Worm (Caenorhabditis elegans) whole organism, L4 larva: Measurements from ENCODE around the gene T08B6.1.
A peak's percentile ranks its signal among the peaks of the same experiment; 100 is the strongest.

Source experiments
- D1046.2 ChIP-seq: fragments of 200-800 bp; sonication (Bioruptor generic); IDR thresholded peaks from 2 replicates; pipeline ENCODE4 v1.3.6; 2022; ENCODE audit warnings: missing genetic modification characterization, missing compliant biosample characterization
- F10B5.3 ChIP-seq: sonication (generic microtip); optimal IDR thresholded peaks from 2 replicates; lab custom pipeline; 2016; ENCODE audit warnings: mild to moderate bottlenecking, missing genetic modification characterization, missing compliant biosample characterization
- F49E8.2 ChIP-seq: sonication (generic microtip); optimal IDR thresholded peaks from 2 replicates; lab custom pipeline; 2016; ENCODE audit warnings: missing compliant biosample characterization, mild to moderate bottlenecking, missing genetic modification characterization, borderline replicate concordance
- Y48G9A.11 ChIP-seq: fragments of 200-800 bp; sonication (Bioruptor generic); IDR thresholded peaks from 2 replicates; pipeline ENCODE4 v1.3.6; 2022; ENCODE audit warnings: missing genetic modification reagents, missing genetic modification characterization, missing compliant biosample characterization
- Y75B8A.6 ChIP-seq: fragments of 200-800 bp; sonication (Bioruptor generic); IDR thresholded peaks from 2 replicates; pipeline ENCODE4 v1.3.6; 2022; ENCODE audit warnings: missing genetic modification reagents, missing genetic modification characterization, missing compliant biosample characterization
- ZK337.2 ChIP-seq: fragments of 200-800 bp; sonication (Bioruptor generic); IDR thresholded peaks from 2 replicates; pipeline ENCODE4 v1.3.6; 2022; ENCODE audit warnings: missing genetic modification reagents, missing genetic modification characterization, missing compliant biosample characterization
- aha-1 ChIP-seq: fragments of 150-350 bp; peaks from one replicate; lab custom pipeline; 2014; ENCODE audit warnings: missing biosample characterization, missing genetic modification characterization
- aly-2 ChIP-seq: sonication (generic microtip); optimal IDR thresholded peaks from 2 replicates; lab custom pipeline; 2018; ENCODE audit warnings: missing biosample characterization, missing genetic modification characterization
- ceh-44 ChIP-seq: fragments of 200-800 bp; sonication (Bioruptor generic); IDR thresholded peaks from 2 replicates; pipeline ENCODE4 v1.3.6; 2022; ENCODE audit warnings: missing genetic modification reagents, missing genetic modification characterization, missing compliant biosample characterization
- ces-1 ChIP-seq: fragments of 150-350 bp; sonication (generic microtip); optimal IDR thresholded peaks from 4 replicates; lab custom pipeline; 2014; ENCODE audit warnings: missing biosample characterization, missing genetic modification reagents, missing genetic modification characterization
- daf-12 ChIP-seq: fragments of 150-350 bp; optimal IDR thresholded peaks from 2 replicates; lab custom pipeline; 2014; ENCODE audit warnings: missing biosample characterization, missing genetic modification reagents, missing genetic modification characterization
- daf-16 ChIP-seq, 3 experiments: sonication (generic microtip); optimal IDR thresholded peaks; 2 replicates each; lab custom pipeline; 2016 to 2017; ENCODE audit warnings: missing genetic modification characterization in 3 of 3, missing genetic modification reagents in 3 of 3, mild to moderate bottlenecking in 2 of 3, missing compliant biosample characterization in 2 of 3, missing biosample characterization in 1 of 3, moderate library complexity in 1 of 3
- daf-8 ChIP-seq: fragments of 200-800 bp; sonication (Bioruptor generic); IDR thresholded peaks from 2 replicates; pipeline ENCODE4 v1.3.6; 2022; ENCODE audit warnings: missing genetic modification characterization, missing compliant biosample characterization
- dmd-8 ChIP-seq: fragments of 200-800 bp; sonication (Bioruptor generic); IDR thresholded peaks from 2 replicates; pipeline ENCODE4 v1.3.6; 2022; ENCODE audit warnings: missing genetic modification characterization, missing compliant biosample characterization
- duxl-1 ChIP-seq: sonication (generic microtip); optimal IDR thresholded peaks from 2 replicates; lab custom pipeline; 2016; ENCODE audit warnings: mild to moderate bottlenecking, missing genetic modification characterization, moderate library complexity, missing compliant biosample characterization; ENCODE audit not compliant: poor library complexity
- dve-1 ChIP-seq: sonication (generic microtip); optimal IDR thresholded peaks from 2 replicates; lab custom pipeline; 2017; ENCODE audit warnings: antibody characterized with exemption, mild to moderate bottlenecking, missing genetic modification characterization, missing compliant biosample characterization; ENCODE audit not compliant: insufficient read depth
- hlh-11 ChIP-seq: fragments of 200-800 bp; sonication (Bioruptor generic); optimal IDR thresholded peaks from 2 replicates; lab custom pipeline; 2018; ENCODE audit warnings: mild to moderate bottlenecking, missing genetic modification characterization, missing compliant biosample characterization
- jun-1 ChIP-seq: fragments of 150-350 bp; optimal IDR thresholded peaks from 2 replicates; lab custom pipeline; 2014; ENCODE audit warnings: missing biosample characterization, missing genetic modification reagents, missing genetic modification characterization
- lin-13 ChIP-seq: fragments of 150-350 bp; optimal IDR thresholded peaks from 2 replicates; lab custom pipeline; 2014; ENCODE audit warnings: missing biosample characterization, missing genetic modification reagents, missing genetic modification characterization
- lir-3 ChIP-seq: sonication (generic microtip); optimal IDR thresholded peaks from 2 replicates; lab custom pipeline; 2016; ENCODE audit warnings: mild to moderate bottlenecking, missing genetic modification characterization, missing compliant biosample characterization
- lsy-2 ChIP-seq, 2 experiments: fragments of 150-350 bp in 1 of 2; sonication (generic microtip) in 1 of 2; optimal IDR thresholded peaks; 2 replicates each; lab custom pipeline; 2014 to 2017; ENCODE audit warnings: missing biosample characterization in 2 of 2, missing genetic modification characterization in 2 of 2
- madf-5 ChIP-seq, 2 experiments: fragments of 200-800 bp; sonication (Bioruptor generic); IDR thresholded peaks; 2 replicates each; pipeline ENCODE4 v1.3.6; 2022; ENCODE audit warnings: missing compliant biosample characterization in 2 of 2, missing genetic modification characterization in 2 of 2
- madf-9 ChIP-seq: fragments of 200-800 bp; sonication (Bioruptor generic); conservative IDR thresholded peaks from 2 replicates; pipeline ENCODE4 v1.3.6; 2022; ENCODE audit warnings: missing genetic modification reagents, missing genetic modification characterization, missing compliant biosample characterization
- mdt-29 ChIP-seq: fragments of 200-800 bp; sonication (Bioruptor generic); IDR thresholded peaks from 2 replicates; pipeline ENCODE4 v1.3.6; 2022; ENCODE audit warnings: missing genetic modification reagents, missing genetic modification characterization, missing compliant biosample characterization
- mxl-2 ChIP-seq: fragments of 200-800 bp; sonication (Bioruptor generic); conservative IDR thresholded peaks from 2 replicates; pipeline ENCODE4 v1.3.6; 2022; ENCODE audit warnings: missing genetic modification reagents, missing genetic modification characterization, missing compliant biosample characterization
- nhr-10 ChIP-seq: fragments of 150-350 bp; optimal IDR thresholded peaks from 2 replicates; lab custom pipeline; 2014; ENCODE audit warnings: missing biosample characterization, missing genetic modification characterization
- nhr-11 ChIP-seq: fragments of 150-350 bp; optimal IDR thresholded peaks from 2 replicates; lab custom pipeline; 2014; ENCODE audit warnings: missing biosample characterization, missing genetic modification characterization
- nhr-237 ChIP-seq: sonication (generic microtip); optimal IDR thresholded peaks from 2 replicates; lab custom pipeline; 2017; ENCODE audit warnings: missing biosample characterization, missing genetic modification characterization
- nhr-25 ChIP-seq: sonication (generic microtip); optimal IDR thresholded peaks from 2 replicates; lab custom pipeline; 2017; ENCODE audit warnings: missing genetic modification characterization, mild to moderate bottlenecking, missing compliant biosample characterization, antibody characterized with exemption, moderate library complexity, borderline replicate concordance; ENCODE audit not compliant: insufficient read depth
- nhr-48 ChIP-seq: sonication (generic microtip); optimal IDR thresholded peaks from 2 replicates; lab custom pipeline; 2016; ENCODE audit warnings: mild to moderate bottlenecking, missing genetic modification characterization, missing compliant biosample characterization
- nhr-76 ChIP-seq: fragments of 150-350 bp; optimal IDR thresholded peaks from 2 replicates; lab custom pipeline; 2014; ENCODE audit warnings: missing biosample characterization, missing genetic modification characterization
- rbr-2 ChIP-seq: sonication (generic microtip); optimal IDR thresholded peaks from 2 replicates; lab custom pipeline; 2016; ENCODE audit warnings: missing genotype, missing genetic modification characterization, missing compliant biosample characterization
- sdz-12 ChIP-seq: fragments of 200-800 bp; sonication (Bioruptor generic); optimal IDR thresholded peaks from 2 replicates; lab custom pipeline; 2018; ENCODE audit warnings: mild to moderate bottlenecking, missing genetic modification characterization, missing compliant biosample characterization
- snpc-1.2 ChIP-seq: fragments of 200-800 bp; sonication (Bioruptor generic); IDR thresholded peaks from 2 replicates; pipeline ENCODE4 v1.3.6; 2022; ENCODE audit warnings: missing genetic modification reagents, missing genetic modification characterization, missing compliant biosample characterization
- snpc-4 ChIP-seq: fragments of 150-350 bp; optimal IDR thresholded peaks from 2 replicates; lab custom pipeline; 2014; ENCODE audit warnings: missing biosample characterization, missing genetic modification characterization
- spr-1 ChIP-seq: sonication (generic microtip); optimal IDR thresholded peaks from 2 replicates; lab custom pipeline; 2016; ENCODE audit warnings: mild to moderate bottlenecking, missing genetic modification characterization, missing compliant biosample characterization
- tag-97 ChIP-seq: fragments of 200-800 bp; sonication (Bioruptor generic); IDR thresholded peaks from 2 replicates; pipeline ENCODE4 v1.3.6; 2022; ENCODE audit warnings: missing genetic modification characterization, missing compliant biosample characterization
- tra-1 ChIP-seq: fragments of 200-800 bp; sonication (Bioruptor generic); IDR thresholded peaks from 2 replicates; pipeline ENCODE4 v1.3.6; 2022; ENCODE audit warnings: missing genetic modification reagents, missing genetic modification characterization, missing compliant biosample characterization
- unc-130 ChIP-seq: sonication (generic microtip); optimal IDR thresholded peaks from 2 replicates; lab custom pipeline; 2016; ENCODE audit warnings: missing genetic modification reagents, missing genetic modification characterization, missing compliant biosample characterization
- unc-62 ChIP-seq, 3 experiments: fragments of 150-350 bp in 1 of 3; sonication (generic microtip); optimal IDR thresholded peaks in 2 of 3; peaks in 1 of 3; 1 replicate in 1 of 3; 2 replicates in 2 of 3; lab custom pipeline; 2014 to 2017; ENCODE audit warnings: missing biosample characterization in 3 of 3, missing genetic modification characterization in 3 of 3, missing genetic modification reagents in 3 of 3, missing genotype in 1 of 3
- vab-7 ChIP-seq: fragments of 200-800 bp; sonication (Bioruptor generic); IDR thresholded peaks from 2 replicates; pipeline ENCODE4 v1.3.6; 2022; ENCODE audit warnings: missing genetic modification reagents, missing genetic modification characterization, missing compliant biosample characterization
- zfp-2 ChIP-seq: sonication (generic microtip); optimal IDR thresholded peaks from 2 replicates; lab custom pipeline; 2016; ENCODE audit warnings: mild to moderate bottlenecking, missing genetic modification characterization, missing compliant biosample characterization
- zip-2 ChIP-seq: fragments of 150-350 bp; optimal IDR thresholded peaks from 2 replicates; lab custom pipeline; 2014; ENCODE audit warnings: missing biosample characterization, missing genetic modification characterization
- ztf-7 ChIP-seq: fragments of 150-350 bp; optimal IDR thresholded peaks from 2 replicates; lab custom pipeline; 2014; ENCODE audit warnings: missing biosample characterization, missing genetic modification characterization

T08B6.1 gene

DNA sequence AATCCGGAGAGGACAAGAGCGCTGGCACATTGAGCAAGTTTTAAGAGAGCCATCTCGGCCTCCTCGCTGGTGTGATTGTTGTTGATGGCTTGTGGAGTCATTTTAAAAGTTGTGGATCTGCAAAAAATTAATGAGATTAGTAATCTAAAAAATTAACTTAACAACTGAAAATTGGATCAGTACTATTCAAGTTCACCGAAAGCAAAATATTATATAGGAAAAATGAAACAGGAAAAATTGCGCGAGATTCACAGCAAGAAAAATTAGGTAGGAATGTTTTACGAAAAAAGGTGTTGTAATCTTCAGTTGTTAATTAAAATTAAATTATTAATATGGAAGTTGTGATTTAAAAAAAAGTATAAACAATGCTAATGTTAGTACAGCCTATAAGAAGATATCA is at the start of gene T08B6.1:
T08B6.1 (minus strand) TSS at position 101 of the 400 bp plus-strand sequence.
- no peak for TF ChIP-seq jun-1 (tag; lab: Kevin White, UChicago)
- TF ChIP-seq ZK337.2, result no peak
- TF ChIP-seq madf-5 (GFP tag; IDR thresholded peaks at IDR 0.05; lab: Robert Waterston, UW), result no peak
- TF ChIP-seq nhr-76 (tag; lab: Kevin White, UChicago), result no peak
- no peak for TF ChIP-seq duxl-1 (tag; lab: Kevin White, UChicago)
- no peak for TF ChIP-seq daf-8 (GFP tag; lab: Robert Waterston, UW)
- no peak for TF ChIP-seq vab-7
- TF ChIP-seq mdt-29 (GFP tag; lab: Robert Waterston, UW), result no peak
- TF ChIP-seq nhr-11 (tag; lab: Kevin White, UChicago), result no peak
- no peak for TF ChIP-seq unc-130 (GFP tag; lab: Kevin White, UChicago)
- TF ChIP-seq tag-97 (GFP tag; lab: Robert Waterston, UW), result no peak
- TF ChIP-seq daf-16 (GFP tag; optimal IDR thresholded peaks at IDR 0.05; lab: Kevin White, UChicago), result no peak
- no peak for TF ChIP-seq daf-16 (tag; optimal IDR thresholded peaks at IDR 0.05; lab: Kevin White, UChicago)
- TF ChIP-seq zfp-2 (tag; lab: Kevin White, UChicago), result no peak
- TF ChIP-seq nhr-25 (tag; lab: Kevin White, UChicago), result no peak
- TF ChIP-seq rbr-2 (tag; lab: Kevin White, UChicago), result no peak
- no peak for TF ChIP-seq lir-3
- TF ChIP-seq, all 104 proteins: peak for 0

DNA sequence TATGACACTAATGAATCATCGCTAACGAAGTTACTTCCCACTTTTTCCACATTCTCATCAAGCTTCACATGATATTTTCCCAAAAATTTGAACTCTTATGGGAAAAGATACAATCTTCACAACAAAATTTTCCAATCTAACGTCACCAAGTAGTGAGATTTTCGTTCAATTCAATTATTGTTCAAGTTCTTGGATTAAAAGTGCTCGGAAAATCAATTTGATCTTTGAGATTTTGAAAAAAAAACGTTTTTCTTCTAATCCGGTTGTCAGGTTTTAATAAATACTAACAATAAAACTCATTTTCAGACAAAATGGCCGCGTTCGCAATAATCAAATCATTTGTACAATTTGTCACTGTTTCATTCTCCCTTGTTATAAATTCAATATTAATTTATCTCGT is 46.9 kb upstream of the T08B6.1 start, which contains the start of gene str-153:
str-153 (plus strand) TSS at position 301 of the 400 bp plus-strand sequence.
- TF ChIP-seq lsy-2 (tag; optimal IDR thresholded peaks at IDR 0.05; lab: Kevin White, UChicago) (no peak), unc-62 (GFP tag; optimal IDR thresholded peaks at IDR 0.05 in 1 of 2; lab: Kevin White, UChicago) (peak in 1 of 2 experiments; percentile 4), unc-62 (tag; optimal IDR thresholded peaks at IDR 0.05; lab: Kevin White, UChicago) (no peak)

DNA sequence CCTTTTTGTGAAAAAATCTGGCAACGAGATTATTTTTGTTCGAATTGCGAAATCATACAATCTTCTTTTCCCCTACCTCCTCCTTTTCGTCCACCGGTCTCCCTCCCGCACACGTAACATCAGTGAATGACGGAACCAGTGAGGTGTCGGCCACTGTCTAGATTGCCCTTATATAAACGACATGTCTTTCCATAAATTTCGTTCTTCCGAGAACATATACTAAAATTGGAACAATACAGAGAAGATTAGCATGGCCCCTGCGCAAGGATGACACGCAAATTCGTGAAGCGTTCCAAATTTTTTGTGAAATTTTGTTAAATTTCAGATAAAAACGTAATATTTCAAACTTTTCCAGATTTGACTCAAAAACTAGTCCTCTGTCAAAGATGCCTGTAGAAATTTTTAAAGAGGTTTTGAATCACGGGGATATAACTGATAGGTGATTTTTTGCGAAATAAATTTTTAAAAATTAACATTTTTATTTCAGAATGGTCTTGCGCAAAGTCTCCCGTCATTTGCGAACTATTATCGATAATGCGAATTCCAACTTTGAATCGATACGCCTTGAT is 43.7 kb upstream of the T08B6.1 start:
- TF ChIP-seq F49E8.2 (tag; lab: Kevin White, UChicago) (peak; percentile 79), daf-16 (GFP tag; optimal IDR thresholded peaks at IDR 0.05; lab: Kevin White, UChicago) (peak in 1 of 2 experiments; percentile 56), daf-16 (tag; optimal IDR thresholded peaks at IDR 0.05; lab: Kevin White, UChicago) (peak; percentile 48), mxl-2 (GFP tag; lab: Robert Waterston, UW) (no peak; the same call in 1 of the 2 replicates), nhr-237 (tag; lab: Kevin White, UChicago) (no peak), aly-2 (no peak), sdz-12 (no peak), snpc-4 (tag; lab: Kevin White, UChicago) (peak; percentile 82), dve-1 (tag; lab: Kevin White, UChicago) (peak; percentile 42), nhr-25 (tag; lab: Kevin White, UChicago) (no peak), lir-3 (no peak), snpc-1.2 (GFP tag; lab: Robert Waterston, UW) (peak; percentile 98), tra-1 (GFP tag; lab: Robert Waterston, UW) (no peak; the same call in 1 of the 2 replicates), daf-12 (tag; lab: Kevin White, UChicago) (no peak), nhr-48 (tag; lab: Kevin White, UChicago) (no peak), ztf-7 (peak; percentile 41), ZK337.2 (0 out of 2 replicates have a peak, but pooled peaks have one; percentile 59), zip-2 (tag; lab: Kevin White, UChicago) (no peak), hlh-11 (tag; lab: Kevin White, UChicago) (no peak), Y48G9A.11 (GFP tag; lab: Robert Waterston, UW) (peak; percentile 74; the same call in 1 of the 2 replicates), unc-130 (GFP tag; lab: Kevin White, UChicago) (no peak), aha-1 (tag; lab: Kevin White, UChicago) (peak; percentile 61), dmd-8 (GFP tag; lab: Robert Waterston, UW) (no peak), Y75B8A.6 (GFP tag; lab: Robert Waterston, UW) (no peak), ces-1 (GFP tag; lab: Kevin White, UChicago) (no peak), D1046.2 (GFP tag; lab: Robert Waterston, UW) (no peak), madf-9 (GFP tag; lab: Robert Waterston, UW) (no peak), jun-1 (tag; lab: Kevin White, UChicago) (no peak), nhr-10 (no peak), spr-1 (peak; percentile 57), F10B5.3 (tag; lab: Kevin White, UChicago) (no peak), ceh-44 (GFP tag; lab: Robert Waterston, UW) (peak; percentile 9; the same call in 1 of the 2 replicates), lin-13 (no peak)
